Fruit fly (Drosophila melanogaster): Measurements from ENCODE around the gene CG13022.
"Not testable (repeated sequence)": the region's sequence is repeated elsewhere in the genome, so short reads cannot be mapped to it uniquely, and the experiment has no call there.

The CG13022 gene

DNA sequence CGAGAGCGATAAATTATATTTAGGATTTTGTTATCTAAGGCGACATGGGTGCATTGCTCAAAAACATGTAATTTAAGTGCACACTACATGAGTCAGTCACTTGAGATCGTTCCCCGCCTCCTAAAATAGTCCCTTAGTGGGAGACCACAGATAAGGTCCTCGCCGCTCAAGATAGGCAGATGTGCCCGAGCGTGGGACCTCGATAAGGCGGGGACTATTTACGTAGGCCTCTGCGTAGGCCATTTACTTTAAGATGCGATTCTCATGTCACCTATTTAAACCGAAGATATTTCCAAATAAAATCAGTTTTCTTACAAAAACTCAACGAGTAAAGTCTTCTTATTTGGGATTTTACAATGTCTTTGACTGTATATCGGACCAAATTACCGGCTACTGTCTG lies 15.8 kb upstream of the CG13022 start, which contains the start of gene Ogdh:
Gene Ogdh (plus strand): TSS at position 301 of the 400 bp plus-strand sequence.
- not testable (repeated sequence) for TF ChIP-seq vri, esn, achi (GFP tag; optimal IDR thresholded peaks at IDR 0.05)

DNA sequence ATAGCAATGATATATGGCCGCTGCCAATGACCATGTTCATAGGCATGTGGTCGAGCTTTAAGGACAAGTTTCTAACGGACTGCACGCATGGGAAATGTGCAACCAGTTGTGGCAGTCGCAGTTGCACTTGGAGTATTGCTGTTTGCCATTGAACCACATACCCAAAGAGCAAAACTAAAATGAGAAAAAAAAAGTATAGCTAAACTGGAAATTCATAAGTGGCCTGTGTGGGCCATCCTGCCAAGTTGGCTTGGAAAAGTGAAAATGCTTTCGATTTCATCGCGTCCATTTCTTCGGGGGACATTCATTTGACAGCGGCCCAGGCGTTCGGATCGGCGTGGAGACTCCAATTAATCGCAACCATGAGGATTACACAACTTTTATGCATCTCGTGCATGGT lies 5.3 kb upstream of the CG13022 start, which contains the start of gene Obp73a:
Gene Obp73a (plus strand): TSS at position 301 of the 400 bp plus-strand sequence.
- TF ChIP-seq CG6276 (GFP tag; optimal IDR thresholded peaks at IDR 0.05) (peak; percentile 29), Sox14 (GFP tag; optimal IDR thresholded peaks at IDR 0.05) (no peak), CG6163 (GFP tag; IDR thresholded peaks at IDR 0.05) (no peak), lz (GFP tag; optimal IDR thresholded peaks at IDR 0.05) (no peak), achi (GFP tag; optimal IDR thresholded peaks at IDR 0.05) (no peak), salr (GFP tag; optimal IDR thresholded peaks at IDR 0.05) (no peak), CG10669 (GFP tag; optimal IDR thresholded peaks at IDR 0.05) (no peak), Eip75B (GFP tag; optimal IDR thresholded peaks at IDR 0.05) (no peak)

DNA sequence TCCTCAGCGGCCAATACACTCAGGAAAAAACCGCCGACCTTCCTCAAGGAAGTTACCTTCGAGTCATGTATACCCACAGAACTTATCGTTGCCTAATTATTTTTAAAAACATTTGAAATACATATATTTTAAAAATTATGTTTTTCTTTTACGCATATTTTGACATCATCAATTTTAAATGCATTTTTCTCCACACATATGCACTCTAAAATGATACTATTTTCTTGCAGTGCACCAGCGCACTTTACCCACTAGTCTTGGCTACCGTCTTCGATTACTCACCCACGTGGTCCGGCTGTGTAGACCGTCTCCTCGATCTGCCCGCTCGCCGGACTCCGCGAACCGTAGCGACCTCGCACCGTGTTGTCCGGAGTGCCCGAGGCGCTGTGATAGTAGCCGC lies 2.6 kb upstream of the CG13022 start:
- TF ChIP-seq CG34406 (GFP tag; optimal IDR thresholded peaks at IDR 0.05) (peak; percentile 21), Hr39 (GFP tag; optimal IDR thresholded peaks at IDR 0.05) (peak; percentile 33), svp (GFP tag) (peak; percentile 85), pdm3 (GFP tag; optimal IDR thresholded peaks at IDR 0.05) (peak; percentile 38), CG4318 (GFP tag; optimal IDR thresholded peaks at IDR 0.05) (peak; percentile 9), CG11762 (GFP tag; optimal IDR thresholded peaks at IDR 0.05; ENCODE audit: insufficient read depth) (no peak), CG8632 (GFP tag; optimal IDR thresholded peaks at IDR 0.05) (peak; percentile 42), CG10631 (GFP tag; optimal IDR thresholded peaks at IDR 0.05) (peak; percentile 27), CG6163 (GFP tag; IDR thresholded peaks at IDR 0.05) (peak; percentile 54), Eip75B (GFP tag; optimal IDR thresholded peaks at IDR 0.05) (peak; percentile 54), Eip78C (GFP tag) (peak; percentile 86), CG6276 (GFP tag; optimal IDR thresholded peaks at IDR 0.05) (peak; percentile 6), CG3919 (GFP tag; optimal IDR thresholded peaks at IDR 0.05) (no peak), Eip93F (GFP tag; optimal IDR thresholded peaks at IDR 0.05) (no peak), Sox14 (GFP tag; optimal IDR thresholded peaks at IDR 0.05) (peak; percentile 44), CG16779 (tag; optimal IDR thresholded peaks at IDR 0.05) (no peak), acj6 (GFP tag; optimal IDR thresholded peaks at IDR 0.05) (peak; percentile 45), ss (GFP tag; optimal IDR thresholded peaks at IDR 0.05) (peak; percentile 8 to 65), Hr4 (GFP tag; optimal IDR thresholded peaks at IDR 0.05) (peak; percentile 5), dsx (GFP tag; optimal IDR thresholded peaks at IDR 0.05; ENCODE audit: poor library complexity, severe bottlenecking) (peak; percentile 0), dac (GFP tag; optimal IDR thresholded peaks at IDR 0.05) (peak; percentile 11), CG6792 (GFP tag; optimal IDR thresholded peaks at IDR 0.05) (peak; percentile 43), Lpt (GFP tag; optimal IDR thresholded peaks at IDR 0.05) (no peak), CG11902 (GFP tag; optimal IDR thresholded peaks at IDR 0.05) (no peak), lz (GFP tag; optimal IDR thresholded peaks at IDR 0.05) (peak; percentile 43), CG9139 (GFP tag; optimal IDR thresholded peaks at IDR 0.05) (peak; percentile 17), net (GFP tag; optimal IDR thresholded peaks at IDR 0.05) (peak; percentile 23), fd59A (GFP tag; optimal IDR thresholded peaks at IDR 0.05) (peak; percentile 49), CG8319 (GFP tag; optimal IDR thresholded peaks at IDR 0.05) (no peak), Sox102F (GFP tag; optimal IDR thresholded peaks at IDR 0.05) (peak; percentile 19), CG6808 (GFP tag; optimal IDR thresholded peaks at IDR 0.05) (peak; percentile 52), CG3032 (tag; optimal IDR thresholded peaks at IDR 0.05) (peak; percentile 8), CG1621 (tag; optimal IDR thresholded peaks at IDR 0.05) (peak; percentile 65), esn (GFP tag; optimal IDR thresholded peaks at IDR 0.05) (peak; percentile 43), Gug (GFP tag; IDR thresholded peaks at IDR 0.05) (no peak), Ets96B (tag; optimal IDR thresholded peaks at IDR 0.05) (peak; percentile 55), CG8119 (GFP tag; IDR thresholded peaks at IDR 0.05) (peak; percentile 45; the same call in 2 of the 3 replicates), Blimp-1 (GFP tag; optimal IDR thresholded peaks at IDR 0.05) (no peak), CG32006 (GFP tag; optimal IDR thresholded peaks at IDR 0.05) (peak; percentile 64), Met (GFP tag; optimal IDR thresholded peaks at IDR 0.05) (peak; percentile 37), CG31627 (GFP tag; optimal IDR thresholded peaks at IDR 0.05) (peak; percentile 25), fkh (GFP tag; optimal IDR thresholded peaks at IDR 0.05) (no peak)

Measured in whole organism, prepupa.